Worm (Caenorhabditis elegans): Measurements from ENCODE around the gene ZK593.3.

DNA sequence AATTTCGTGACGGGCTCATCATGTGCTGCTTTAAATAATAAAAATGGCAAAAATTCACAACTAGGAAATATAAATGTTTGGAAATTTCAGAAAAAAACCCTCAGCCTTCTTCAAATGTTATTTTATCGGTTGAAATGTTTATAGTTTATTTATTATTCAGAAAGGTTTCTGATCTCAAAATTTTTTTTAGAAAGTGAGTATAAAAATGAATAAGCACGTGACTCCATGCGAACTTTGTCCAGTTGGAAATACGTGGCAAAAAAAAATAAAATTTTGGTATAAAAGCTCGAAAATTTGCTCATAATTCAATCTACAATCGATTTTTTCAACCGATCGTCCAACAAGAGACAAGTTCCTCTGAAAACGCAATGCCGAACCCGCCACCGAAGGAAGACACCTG lies 34.0 kb downstream of the ZK593.3 start, which contains the start of gene nsph-3.1:
- TF ChIP-seq W03F9.2 (tag; optimal IDR thresholded peaks at IDR 0.05) (no peak), dao-5 (tag; optimal IDR thresholded peaks at IDR 0.05) (no peak), him-1 (tag; optimal IDR thresholded peaks at IDR 0.05) (no peak)

All from whole organism, L4/young adult.